Worm (Caenorhabditis elegans) whole organism, L3 larva: ENCODE measurements around the gene tmem-24.
A peak's percentile ranks its signal among the peaks of the same experiment; 100 is the strongest.

Experiments
- R02D3.7 ChIP-seq: fragments of 150-350 bp; optimal IDR thresholded peaks from 2 replicates; lab custom pipeline; 2014; ENCODE audit warnings: missing biosample characterization, missing genetic modification characterization
- ZK546.5 ChIP-seq: sonication (generic microtip); optimal IDR thresholded peaks from 2 replicates; lab custom pipeline; 2017; ENCODE audit warnings: missing biosample characterization, missing genetic modification characterization
- aly-2 ChIP-seq: fragments of 150-350 bp; optimal IDR thresholded peaks from 2 replicates; lab custom pipeline; 2014; ENCODE audit warnings: missing biosample characterization, missing genetic modification characterization
- ama-1 ChIP-seq: fragments of 150-350 bp; optimal IDR thresholded peaks from 2 replicates; lab custom pipeline; 2018
- ceh-16 ChIP-seq: sonication (generic microtip); optimal IDR thresholded peaks from 2 replicates; lab custom pipeline; 2017; ENCODE audit warnings: missing biosample characterization, missing genetic modification characterization
- ceh-28 ChIP-seq: fragments of 150-350 bp; optimal IDR thresholded peaks from 2 replicates; lab custom pipeline; 2014; ENCODE audit warnings: missing biosample characterization, missing genetic modification reagents, missing genetic modification characterization
- ceh-82 ChIP-seq: fragments of 150-350 bp; optimal IDR thresholded peaks from 2 replicates; lab custom pipeline; 2014; ENCODE audit warnings: missing biosample characterization, missing genetic modification characterization
- ceh-9 ChIP-seq: sonication (generic microtip); optimal IDR thresholded peaks from 2 replicates; lab custom pipeline; 2018; ENCODE audit warnings: missing biosample characterization, missing genetic modification characterization
- daf-12 ChIP-seq: fragments of 150-350 bp; optimal IDR thresholded peaks from 2 replicates; lab custom pipeline; 2014; ENCODE audit warnings: missing biosample characterization, missing genetic modification reagents, missing genetic modification characterization
- egl-27 ChIP-seq: sonication (generic microtip); optimal IDR thresholded peaks from 4 replicates; lab custom pipeline; 2017; ENCODE audit warnings: missing biosample characterization, missing genetic modification reagents, missing genetic modification characterization
- egl-5 ChIP-seq: fragments of 150-350 bp; optimal IDR thresholded peaks from 2 replicates; lab custom pipeline; 2017; ENCODE audit warnings: missing biosample characterization, missing genetic modification reagents, missing genetic modification characterization, inconsistent platforms
- elt-1 ChIP-seq: fragments of 150-350 bp; optimal IDR thresholded peaks from 2 replicates; lab custom pipeline; 2014; ENCODE audit warnings: missing biosample characterization, missing genetic modification characterization
- elt-2 ChIP-seq: sonication (generic microtip); optimal IDR thresholded peaks from 2 replicates; lab custom pipeline; 2016; ENCODE audit warnings: missing genetic modification reagents, mild to moderate bottlenecking, missing genetic modification characterization, missing compliant biosample characterization
- elt-3 ChIP-seq, 3 experiments: fragments of 150-350 bp in 1 of 3; sonication (generic microtip) in 2 of 3; optimal IDR thresholded peaks; 2 replicates in 2 of 3; 4 replicates in 1 of 3; lab custom pipeline; 2014 to 2017; ENCODE audit warnings: missing biosample characterization in 3 of 3, missing genetic modification characterization in 3 of 3
- eor-1 ChIP-seq, 2 experiments: fragments of 150-350 bp; optimal IDR thresholded peaks; 2 replicates each; lab custom pipeline; 2014 to 2018; ENCODE audit warnings: missing biosample characterization in 2 of 2, missing genetic modification characterization in 2 of 2
- fkh-10 ChIP-seq: sonication (generic microtip); optimal IDR thresholded peaks from 2 replicates; lab custom pipeline; 2017; ENCODE audit warnings: missing biosample characterization, missing genetic modification reagents, missing genetic modification characterization
- fkh-2 ChIP-seq: fragments of 150-350 bp; optimal IDR thresholded peaks from 2 replicates; lab custom pipeline; 2014; ENCODE audit warnings: missing biosample characterization, missing genetic modification reagents, missing genetic modification characterization
- fos-1 ChIP-seq: fragments of 150-350 bp; optimal IDR thresholded peaks from 2 replicates; lab custom pipeline; 2014; ENCODE audit warnings: missing biosample characterization, missing genetic modification characterization
- hmg-11 ChIP-seq: sonication (generic microtip); optimal IDR thresholded peaks from 2 replicates; lab custom pipeline; 2016; ENCODE audit warnings: missing genetic modification characterization, missing compliant biosample characterization
- jun-1 ChIP-seq: fragments of 150-350 bp; optimal IDR thresholded peaks from 2 replicates; lab custom pipeline; 2014; ENCODE audit warnings: missing biosample characterization, missing genetic modification reagents, missing genetic modification characterization
- lin-15B ChIP-seq: fragments of 150-350 bp; optimal IDR thresholded peaks from 2 replicates; lab custom pipeline; 2014; ENCODE audit warnings: missing biosample characterization, missing genetic modification characterization
- lin-39 ChIP-seq: fragments of 150-350 bp; optimal IDR thresholded peaks from 2 replicates; lab custom pipeline; 2018; ENCODE audit warnings: missing biosample characterization, missing genetic modification reagents, missing genetic modification characterization
- lsy-12 ChIP-seq: sonication (generic microtip); optimal IDR thresholded peaks from 2 replicates; lab custom pipeline; 2016; ENCODE audit warnings: mild to moderate bottlenecking, missing genetic modification characterization, missing compliant biosample characterization
- nfya-1 ChIP-seq: sonication (generic microtip); optimal IDR thresholded peaks from 2 replicates; lab custom pipeline; 2017; ENCODE audit warnings: missing genetic modification characterization, mild to moderate bottlenecking, missing compliant biosample characterization, antibody characterized with exemption, moderate library complexity; ENCODE audit not compliant: insufficient read depth
- nhr-12 ChIP-seq: fragments of 150-350 bp; optimal IDR thresholded peaks from 2 replicates; lab custom pipeline; 2014; ENCODE audit warnings: missing biosample characterization, missing genetic modification characterization
- nhr-23 ChIP-seq: fragments of 150-350 bp; optimal IDR thresholded peaks from 2 replicates; lab custom pipeline; 2014; ENCODE audit warnings: missing biosample characterization, missing genetic modification reagents, missing genetic modification characterization
- nhr-237 ChIP-seq: fragments of 150-350 bp; optimal IDR thresholded peaks from 2 replicates; lab custom pipeline; 2014; ENCODE audit warnings: missing biosample characterization, missing genetic modification characterization
- nhr-25 ChIP-seq: sonication (generic microtip); optimal IDR thresholded peaks from 2 replicates; lab custom pipeline; 2017; ENCODE audit warnings: missing biosample characterization, missing genetic modification characterization
- nhr-28 ChIP-seq: fragments of 150-350 bp; optimal IDR thresholded peaks from 2 replicates; lab custom pipeline; 2014; ENCODE audit warnings: missing biosample characterization, missing genetic modification characterization
- nhr-43 ChIP-seq: sonication (generic microtip); optimal IDR thresholded peaks from 2 replicates; lab custom pipeline; 2016; ENCODE audit warnings: mild to moderate bottlenecking, missing genetic modification characterization, missing compliant biosample characterization; ENCODE audit not compliant: poor library complexity, severe bottlenecking
- nhr-67 ChIP-seq: fragments of 150-350 bp; optimal IDR thresholded peaks from 2 replicates; lab custom pipeline; 2014; ENCODE audit warnings: missing biosample characterization, missing genetic modification characterization
- nhr-76 ChIP-seq: fragments of 150-350 bp; sonication (generic microtip); optimal IDR thresholded peaks from 5 replicates; lab custom pipeline; 2014; ENCODE audit warnings: missing biosample characterization, missing genetic modification characterization
- pqm-1 ChIP-seq: fragments of 150-350 bp; optimal IDR thresholded peaks from 2 replicates; lab custom pipeline; 2017; ENCODE audit warnings: missing biosample characterization, missing genetic modification characterization, inconsistent platforms
- sea-2 ChIP-seq: fragments of 150-350 bp; sonication (generic microtip); optimal IDR thresholded peaks from 4 replicates; lab custom pipeline; 2014; ENCODE audit warnings: missing biosample characterization, missing genetic modification reagents, missing genetic modification characterization
- skn-1 ChIP-seq: fragments of 150-350 bp; optimal IDR thresholded peaks from 2 replicates; lab custom pipeline; 2014; ENCODE audit warnings: missing biosample characterization, missing genetic modification characterization
- snpc-4 ChIP-seq: fragments of 150-350 bp; optimal IDR thresholded peaks from 2 replicates; lab custom pipeline; 2014; ENCODE audit warnings: missing biosample characterization, missing genetic modification characterization
- tbx-2 ChIP-seq: sonication (generic microtip); optimal IDR thresholded peaks from 2 replicates; lab custom pipeline; 2016; ENCODE audit warnings: mild to moderate bottlenecking, missing genetic modification characterization, missing compliant biosample characterization
- unc-39 ChIP-seq: sonication (generic microtip); optimal IDR thresholded peaks from 4 replicates; lab custom pipeline; 2017; ENCODE audit warnings: missing biosample characterization, missing genetic modification characterization
- unc-62 ChIP-seq: fragments of 150-350 bp; sonication (generic microtip); optimal IDR thresholded peaks from 4 replicates; lab custom pipeline; 2014; ENCODE audit warnings: missing biosample characterization, missing genetic modification reagents, missing genetic modification characterization
- zag-1 ChIP-seq: fragments of 150-350 bp; optimal IDR thresholded peaks from 2 replicates; lab custom pipeline; 2014; ENCODE audit warnings: missing biosample characterization, missing genetic modification characterization
- ztf-11 ChIP-seq: fragments of 150-350 bp; optimal IDR thresholded peaks from 2 replicates; lab custom pipeline; 2014; ENCODE audit warnings: missing biosample characterization, missing genetic modification characterization
- ztf-4 ChIP-seq: fragments of 150-350 bp; optimal IDR thresholded peaks from 2 replicates; lab custom pipeline; 2014; ENCODE audit warnings: missing biosample characterization, missing genetic modification characterization

Gene tmem-24

ce11 chrX:3644796-3645195 lies at the start of gene tmem-24:
Gene tmem-24, minus strand, starts transcription at chrX:3644896.
- no peak for TF ChIP-seq ztf-11
- no peak for TF ChIP-seq nfya-1 (tag; lab: Kevin White, UChicago)
- no peak for TF ChIP-seq nhr-28
- no peak for TF ChIP-seq nhr-43 (tag; lab: Kevin White, UChicago)
- TF ChIP-seq egl-5 (tag; lab: Kevin White, UChicago): no peak
- TF ChIP-seq ceh-28 (tag; lab: Kevin White, UChicago): no peak
- no peak for TF ChIP-seq nhr-12 (tag; lab: Kevin White, UChicago)
- TF ChIP-seq fos-1 (tag; lab: Kevin White, UChicago): no peak
- TF ChIP-seq tbx-2 (tag; lab: Kevin White, UChicago): no peak
- no peak for TF ChIP-seq snpc-4 (tag; lab: Kevin White, UChicago)
- no peak for TF ChIP-seq ztf-4 (tag; lab: Kevin White, UChicago)

ce11 chrX:3694172-3694571 lies 49.5 kb upstream of the tmem-24 start:
- TF ChIP-seq egl-5 (tag; lab: Kevin White, UChicago): peak; percentile 75
- TF ChIP-seq eor-1 (tag; optimal IDR thresholded peaks at IDR 0.05; lab: Kevin White, UChicago): no peak
- no peak for TF ChIP-seq aly-2 (tag; lab: Kevin White, UChicago)
- peak; percentile 16 for TF ChIP-seq egl-27 (tag; lab: Kevin White, UChicago)
- peak; percentile 76 for TF ChIP-seq nfya-1 (tag; lab: Kevin White, UChicago)
- no peak for TF ChIP-seq ceh-16 (tag; lab: Kevin White, UChicago)
- no peak for TF ChIP-seq lin-15B (tag; lab: Kevin White, UChicago)
- no peak for TF ChIP-seq snpc-4 (tag; lab: Kevin White, UChicago)
- no peak for TF ChIP-seq fkh-10 (GFP tag; lab: Kevin White, UChicago)
- TF ChIP-seq daf-12 (tag; lab: Kevin White, UChicago): no peak
- TF ChIP-seq nhr-23 (tag; lab: Kevin White, UChicago): no peak
- TF ChIP-seq skn-1 (tag; lab: Kevin White, UChicago): no peak
- no peak for TF ChIP-seq elt-2 (tag; lab: Kevin White, UChicago)
- TF ChIP-seq nhr-43 (tag; lab: Kevin White, UChicago): no peak
- no peak for TF ChIP-seq fkh-2 (tag; lab: Kevin White, UChicago)
- TF ChIP-seq ceh-9 (tag; lab: Kevin White, UChicago): no peak
- no peak for TF ChIP-seq R02D3.7
- TF ChIP-seq nhr-25 (tag; lab: Kevin White, UChicago): no peak
- TF ChIP-seq tbx-2 (tag; lab: Kevin White, UChicago): no peak
- peak; percentile 74 for TF ChIP-seq hmg-11 (tag; lab: Kevin White, UChicago)
- no peak for TF ChIP-seq ceh-28 (tag; lab: Kevin White, UChicago)
- TF ChIP-seq pqm-1: no peak
- peak; percentile 40 for TF ChIP-seq lsy-12 (tag; lab: Kevin White, UChicago)
- no peak for TF ChIP-seq ztf-11
- TF ChIP-seq ZK546.5 (tag; lab: Kevin White, UChicago): no peak
- no peak for TF ChIP-seq sea-2
- TF ChIP-seq jun-1 (tag; lab: Kevin White, UChicago): no peak
- TF ChIP-seq ama-1 (lab: Kevin White, UChicago): no peak
- TF ChIP-seq unc-39 (tag; lab: Kevin White, UChicago): no peak
- TF ChIP-seq elt-3 (tag; optimal IDR thresholded peaks at IDR 0.05; lab: Kevin White, UChicago): no peak
- TF ChIP-seq nhr-67: no peak
- no peak for TF ChIP-seq ztf-4 (tag; lab: Kevin White, UChicago)
- no peak for TF ChIP-seq nhr-12 (tag; lab: Kevin White, UChicago)
- TF ChIP-seq nhr-237: no peak
- TF ChIP-seq elt-1 (tag; lab: Kevin White, UChicago): no peak
- no peak for TF ChIP-seq nhr-28
- no peak for TF ChIP-seq ceh-82
- TF ChIP-seq lin-39: peak; percentile 85
- no peak for TF ChIP-seq unc-62 (GFP tag; lab: Kevin White, UChicago)
- no peak for TF ChIP-seq nhr-76 (tag; lab: Kevin White, UChicago)
- TF ChIP-seq zag-1 (tag; lab: Kevin White, UChicago): no peak
